Worm (Caenorhabditis elegans): ENCODE data around the gene npp-26.

- TF ChIP-seq attf-4 (tag; optimal IDR thresholded peaks at IDR 0.05) (no peak), unc-62 (GFP tag; optimal IDR thresholded peaks at IDR 0.05 in 1 of 2) (peak in 1 of 2 experiments; percentile 92), unc-62 (tag; optimal IDR thresholded peaks at IDR 0.05) (no peak), mep-1 (tag; optimal IDR thresholded peaks at IDR 0.05) (peak; percentile 45)
Observed at ce11 chrIV:4788332-4788731, 23.8 kb downstream of the npp-26 start, which contains the start of gene nhr-104.
